Fruit fly (Drosophila melanogaster) whole organism, prepupa: ENCODE data around the gene Ns4.

Experiments used
- CG10631 ChIP-seq: fragments of 200-800 bp; sonication (Bioruptor generic); optimal IDR thresholded peaks from 2 replicates; lab custom pipeline; 2016; ENCODE audit warnings: missing biosample characterization, missing genetic modification characterization
- CG11902 ChIP-seq: fragments of 200-800 bp; sonication (Bioruptor generic); optimal IDR thresholded peaks from 3 replicates; lab custom pipeline; 2016; ENCODE audit warnings: missing biosample characterization, missing genetic modification characterization
- CG15336 ChIP-seq: fragments of 200-800 bp; sonication (Bioruptor generic); IDR thresholded peaks from 2 replicates; pipeline ENCODE4 v1.3.6; 2022; ENCODE audit warnings: missing biosample characterization, missing genetic modification characterization
- CG1621 ChIP-seq: fragments of 200-800 bp; sonication (Bioruptor generic); optimal IDR thresholded peaks from 3 replicates; lab custom pipeline; 2018; ENCODE audit warnings: missing biosample characterization, mild to moderate bottlenecking, missing genetic modification characterization
- CG16779 ChIP-seq: fragments of 200-800 bp; sonication (Bioruptor generic); optimal IDR thresholded peaks from 3 replicates; lab custom pipeline; 2017; ENCODE audit warnings: missing biosample characterization, mild to moderate bottlenecking, missing genetic modification characterization
- CG32006 ChIP-seq: fragments of 200-800 bp; sonication (Bioruptor generic); optimal IDR thresholded peaks from 3 replicates; lab custom pipeline; 2017; ENCODE audit warnings: missing biosample characterization, mild to moderate bottlenecking, missing genetic modification characterization
- CG34406 ChIP-seq: fragments of 200-800 bp; sonication (Bioruptor generic); optimal IDR thresholded peaks from 3 replicates; lab custom pipeline; 2016; ENCODE audit warnings: missing biosample characterization, missing genetic modification characterization
- CG3919 ChIP-seq: fragments of 200-800 bp; sonication (Bioruptor generic); optimal IDR thresholded peaks from 3 replicates; lab custom pipeline; 2016; ENCODE audit warnings: missing biosample characterization, missing genetic modification characterization
- CG4318 ChIP-seq: fragments of 200-800 bp; sonication (Bioruptor generic); optimal IDR thresholded peaks from 3 replicates; lab custom pipeline; 2017; ENCODE audit warnings: missing biosample characterization, mild to moderate bottlenecking, missing genetic modification characterization
- CG6163 ChIP-seq: fragments of 200-800 bp; sonication (Bioruptor generic); IDR thresholded peaks from 3 replicates; pipeline ENCODE4 v1.3.6; 2022; ENCODE audit warnings: missing biosample characterization, missing genetic modification characterization
- CG6276 ChIP-seq: fragments of 200-800 bp; sonication (Bioruptor generic); optimal IDR thresholded peaks from 2 replicates; lab custom pipeline; 2017; ENCODE audit warnings: missing biosample characterization, mild to moderate bottlenecking, missing genetic modification characterization
- CG6792 ChIP-seq: fragments of 200-800 bp; sonication (Bioruptor generic); optimal IDR thresholded peaks from 3 replicates; lab custom pipeline; 2016; ENCODE audit warnings: missing biosample characterization, missing genetic modification characterization
- CG6808 ChIP-seq: fragments of 200-800 bp; sonication (Bioruptor generic); optimal IDR thresholded peaks from 3 replicates; lab custom pipeline; 2017; ENCODE audit warnings: missing biosample characterization, missing genetic modification characterization, mild to moderate bottlenecking, moderate library complexity, missing genetic modification reagents
- CG6854 ChIP-seq: fragments of 200-800 bp; sonication (Bioruptor generic); optimal IDR thresholded peaks from 2 replicates; lab custom pipeline; 2017; ENCODE audit warnings: missing biosample characterization, mild to moderate bottlenecking, missing genetic modification characterization
- CG7368 ChIP-seq: fragments of 200-800 bp; sonication (Bioruptor generic); optimal IDR thresholded peaks from 3 replicates; lab custom pipeline; 2016; ENCODE audit warnings: missing biosample characterization, missing genetic modification characterization
- CG9139 ChIP-seq: fragments of 200-800 bp; sonication (Bioruptor generic); optimal IDR thresholded peaks from 3 replicates; lab custom pipeline; 2017; ENCODE audit warnings: missing biosample characterization, mild to moderate bottlenecking, missing genetic modification characterization
- Eip75B ChIP-seq: fragments of 200-800 bp; sonication (Bioruptor generic); optimal IDR thresholded peaks from 3 replicates; lab custom pipeline; 2016; ENCODE audit warnings: missing biosample characterization, missing genetic modification characterization
- Eip78C ChIP-seq: fragments of 200-800 bp; sonication (Bioruptor generic); peaks from one replicate; lab custom pipeline; 2016; ENCODE audit warnings: missing biosample characterization, missing genetic modification characterization
- Eip93F ChIP-seq: fragments of 200-800 bp; sonication (Bioruptor generic); optimal IDR thresholded peaks from 2 replicates; lab custom pipeline; 2016; ENCODE audit warnings: missing biosample characterization, mild to moderate bottlenecking, missing genetic modification characterization
- Ets96B ChIP-seq: fragments of 200-800 bp; optimal IDR thresholded peaks from 2 replicates; lab custom pipeline; 2019; ENCODE audit warnings: missing biosample characterization, mild to moderate bottlenecking, missing genetic modification characterization, moderate library complexity
- Hr38 ChIP-seq: sonication (Bioruptor generic); optimal IDR thresholded peaks from 2 replicates; lab custom pipeline; 2016; ENCODE audit warnings: missing biosample characterization, missing genetic modification characterization
- Hr39 ChIP-seq: fragments of 200-800 bp; sonication (Bioruptor generic); optimal IDR thresholded peaks from 2 replicates; lab custom pipeline; 2016; ENCODE audit warnings: missing biosample characterization, missing genetic modification characterization
- Hr4 ChIP-seq: fragments of 200-800 bp; sonication (Bioruptor generic); optimal IDR thresholded peaks from 3 replicates; lab custom pipeline; 2016; ENCODE audit warnings: missing biosample characterization, missing genetic modification characterization
- Lpt ChIP-seq: fragments of 200-800 bp; sonication (Bioruptor generic); optimal IDR thresholded peaks from 3 replicates; lab custom pipeline; 2016; ENCODE audit warnings: missing biosample characterization, missing genetic modification characterization
- Met ChIP-seq: fragments of 200-800 bp; sonication (Bioruptor generic); optimal IDR thresholded peaks from 3 replicates; lab custom pipeline; 2016; ENCODE audit warnings: missing biosample characterization, missing genetic modification characterization
- OdsH ChIP-seq: fragments of 200-800 bp; sonication (Bioruptor generic); optimal IDR thresholded peaks from 3 replicates; lab custom pipeline; 2016; ENCODE audit warnings: missing biosample characterization, missing genetic modification characterization
- Smox ChIP-seq: fragments of 200-800 bp; sonication (Bioruptor generic); optimal IDR thresholded peaks from 3 replicates; lab custom pipeline; 2016; ENCODE audit warnings: missing biosample characterization, missing genetic modification characterization
- Sox102F ChIP-seq: fragments of 200-800 bp; sonication (Bioruptor generic); optimal IDR thresholded peaks from 2 replicates; lab custom pipeline; 2016; ENCODE audit warnings: missing biosample characterization, mild to moderate bottlenecking, missing genetic modification characterization
- Sox14 ChIP-seq: fragments of 200-800 bp; sonication (Bioruptor generic); optimal IDR thresholded peaks from 3 replicates; lab custom pipeline; 2016; ENCODE audit warnings: missing biosample characterization, missing genetic modification characterization
- Sox15 ChIP-seq: fragments of 200-800 bp; sonication (Bioruptor generic); optimal IDR thresholded peaks from 3 replicates; lab custom pipeline; 2016; ENCODE audit warnings: missing biosample characterization, missing genetic modification characterization
- achi ChIP-seq: fragments of 200-800 bp; sonication (Bioruptor generic); optimal IDR thresholded peaks from 3 replicates; lab custom pipeline; 2016; ENCODE audit warnings: missing biosample characterization, missing genetic modification characterization
- acj6 ChIP-seq: fragments of 200-800 bp; sonication (Bioruptor generic); optimal IDR thresholded peaks from 3 replicates; lab custom pipeline; 2016; ENCODE audit warnings: missing biosample characterization, missing genetic modification characterization
- cyc ChIP-seq: fragments of 200-800 bp; sonication (Bioruptor generic); optimal IDR thresholded peaks from 3 replicates; lab custom pipeline; 2016; ENCODE audit warnings: missing biosample characterization, missing genetic modification characterization
- dsx ChIP-seq: fragments of 200-800 bp; optimal IDR thresholded peaks from 3 replicates; lab custom pipeline; 2019; ENCODE audit warnings: missing biosample characterization, mild to moderate bottlenecking, missing genetic modification characterization, moderate library complexity; ENCODE audit not compliant: poor library complexity, severe bottlenecking
- fd85E ChIP-seq: fragments of 200-800 bp; sonication (Bioruptor generic); optimal IDR thresholded peaks from 3 replicates; lab custom pipeline; 2016; ENCODE audit warnings: missing biosample characterization, missing genetic modification characterization
- net ChIP-seq: fragments of 200-800 bp; sonication (Bioruptor generic); optimal IDR thresholded peaks from 3 replicates; lab custom pipeline; 2016; ENCODE audit warnings: missing biosample characterization, missing genetic modification characterization
- pdm3 ChIP-seq: fragments of 200-800 bp; sonication (Bioruptor generic); optimal IDR thresholded peaks from 3 replicates; lab custom pipeline; 2016; ENCODE audit warnings: missing biosample characterization, missing genetic modification characterization
- salr ChIP-seq, 2 experiments: fragments of 200-800 bp; sonication (Bioruptor generic); optimal IDR thresholded peaks; 3 replicates each; lab custom pipeline; 2016 to 2018; ENCODE audit warnings: missing biosample characterization in 2 of 2, missing genetic modification characterization in 2 of 2, mild to moderate bottlenecking in 1 of 2
- spab ChIP-seq: fragments of 200-800 bp; sonication (Bioruptor generic); optimal IDR thresholded peaks from 2 replicates; lab custom pipeline; 2017; ENCODE audit warnings: missing biosample characterization, mild to moderate bottlenecking, missing genetic modification characterization, missing genetic modification reagents
- ss ChIP-seq, 2 experiments: fragments of 200-800 bp; sonication (Bioruptor generic); optimal IDR thresholded peaks; 2 replicates in 1 of 2; 3 replicates in 1 of 2; lab custom pipeline; 2017 to 2018; ENCODE audit warnings: mild to moderate bottlenecking in 2 of 2, missing biosample characterization in 2 of 2, missing genetic modification characterization in 2 of 2, moderate library complexity in 1 of 2
- svp ChIP-seq: fragments of 200-800 bp; sonication (Bioruptor generic); peaks from one replicate; lab custom pipeline; 2016; ENCODE audit warnings: missing biosample characterization, missing genetic modification characterization
- topi ChIP-seq: fragments of 200-800 bp; sonication (Bioruptor generic); optimal IDR thresholded peaks from 3 replicates; lab custom pipeline; 2016; ENCODE audit warnings: missing biosample characterization, missing genetic modification characterization
- vri ChIP-seq: fragments of 200-800 bp; sonication (Bioruptor generic); optimal IDR thresholded peaks from 3 replicates; lab custom pipeline; 2016; ENCODE audit warnings: missing biosample characterization, mild to moderate bottlenecking, missing genetic modification characterization

The Ns4 gene

dm6 chr2L:20797515-20797847, 45.2 kb downstream of the Ns4 start, which contains the start of gene CG9328 (continued):
- TF ChIP-seq ss (GFP tag; optimal IDR thresholded peaks at IDR 0.05; lab: Kevin White, UChicago) (peak in 1 of 2 experiments; percentile 30), CG6808 (GFP tag; lab: Kevin White, UChicago) (no peak), CG10631 (GFP tag; lab: Kevin White, UChicago) (peak; percentile 50)

DNA sequence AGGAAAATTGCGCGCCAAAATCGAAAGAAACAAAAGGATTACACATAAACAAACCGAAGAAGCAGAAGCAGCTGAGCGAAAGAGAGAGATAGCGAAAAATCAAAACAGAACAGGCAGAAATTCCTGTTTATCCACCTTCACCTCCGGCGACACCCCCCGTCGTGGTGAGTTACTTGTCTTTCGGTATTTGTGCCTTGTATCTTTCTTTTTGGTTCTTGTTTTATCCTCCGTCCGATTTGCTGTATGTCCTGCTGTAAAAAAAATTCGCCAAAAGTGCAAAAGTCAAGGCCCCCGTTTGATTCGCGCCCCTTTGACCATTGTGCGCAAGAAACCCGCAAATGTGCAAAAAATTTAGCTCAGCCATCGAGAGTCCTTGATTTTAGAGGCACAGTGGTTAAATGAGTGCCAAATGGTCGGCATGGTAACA, 46.1 kb downstream of the Ns4 start:
- TF ChIP-seq CG6854 (GFP tag; lab: Kevin White, UChicago) = peak; percentile 39
- peak; percentile 25; the same call in 1 of the 2 replicates for TF ChIP-seq CG15336 (GFP tag; lab: Robert Waterston, UW)
- no peak for TF ChIP-seq CG10631 (GFP tag; lab: Kevin White, UChicago)
- TF ChIP-seq ss (GFP tag; optimal IDR thresholded peaks at IDR 0.05; lab: Kevin White, UChicago) = peak; percentile 48 to 62
- no peak for TF ChIP-seq Ets96B (tag; lab: Kevin White, UChicago)
- TF ChIP-seq Sox14 (GFP tag; lab: Kevin White, UChicago) = no peak
- peak; percentile 48 for TF ChIP-seq CG1621
- TF ChIP-seq spab = no peak
- TF ChIP-seq vri (GFP tag; lab: Kevin White, UChicago) = peak; percentile 22
- peak; percentile 55 for TF ChIP-seq svp (GFP tag; lab: Kevin White, UChicago)
- peak; percentile 2 for TF ChIP-seq pdm3
- TF ChIP-seq dsx (GFP tag; lab: Kevin White, UChicago) = peak; percentile 4
- peak; percentile 64; the same call in 2 of the 3 replicates for TF ChIP-seq CG6163
- no peak for TF ChIP-seq cyc (GFP tag; lab: Kevin White, UChicago)
- no peak for TF ChIP-seq CG32006 (GFP tag; lab: Kevin White, UChicago)
- TF ChIP-seq CG6808 (GFP tag; lab: Kevin White, UChicago) = no peak
- TF ChIP-seq Hr38 (GFP tag; lab: Kevin White, UChicago) = no peak
- peak; percentile 23 for TF ChIP-seq Eip78C
- TF ChIP-seq net (GFP tag; lab: Kevin White, UChicago) = peak; percentile 23
- TF ChIP-seq fd85E (GFP tag; lab: Kevin White, UChicago) = no peak
- TF ChIP-seq Sox102F (GFP tag; lab: Kevin White, UChicago) = peak; percentile 22
- TF ChIP-seq CG11902 (GFP tag; lab: Kevin White, UChicago) = no peak
- peak; percentile 53 for TF ChIP-seq CG9139 (GFP tag; lab: Kevin White, UChicago)
- peak; percentile 12 for TF ChIP-seq CG6276
- peak; percentile 4 for TF ChIP-seq Lpt (GFP tag; lab: Kevin White, UChicago)
- no peak for TF ChIP-seq CG34406 (GFP tag; lab: Kevin White, UChicago)
- TF ChIP-seq CG16779 (tag; lab: Kevin White, UChicago) = no peak
- TF ChIP-seq Met = no peak
- TF ChIP-seq, all 60 proteins: peak for 15

- peak; percentile 95 for TF ChIP-seq Eip93F
- peak; percentile 90 for TF ChIP-seq CG11902 (GFP tag; lab: Kevin White, UChicago)
- peak; percentile 97 for TF ChIP-seq CG6808 (GFP tag; lab: Kevin White, UChicago)
- peak; percentile 91 for TF ChIP-seq Sox15 (GFP tag; lab: Kevin White, UChicago)
- peak; percentile 94 for TF ChIP-seq OdsH (GFP tag; lab: Kevin White, UChicago)
- TF ChIP-seq CG6792 (GFP tag; lab: Kevin White, UChicago) = peak; percentile 95
- TF ChIP-seq topi (GFP tag; lab: Kevin White, UChicago) = peak; percentile 97
- peak; percentile 97 for TF ChIP-seq CG3919 (GFP tag; lab: Kevin White, UChicago)
- peak; percentile 96 for TF ChIP-seq CG6163
- peak; percentile 65 for TF ChIP-seq CG15336 (GFP tag; lab: Robert Waterston, UW)
- peak; percentile 77 for TF ChIP-seq CG16779 (tag; lab: Kevin White, UChicago)
- TF ChIP-seq acj6 (GFP tag; lab: Kevin White, UChicago) = peak; percentile 96
- peak; percentile 97 for TF ChIP-seq vri (GFP tag; lab: Kevin White, UChicago)
- TF ChIP-seq Hr39 (GFP tag; lab: Kevin White, UChicago) = peak; percentile 98
- peak; percentile 79 for TF ChIP-seq fd85E (GFP tag; lab: Kevin White, UChicago)
- peak; percentile 97 for TF ChIP-seq Eip75B (GFP tag; lab: Kevin White, UChicago)
- peak; percentile 98 for TF ChIP-seq cyc (GFP tag; lab: Kevin White, UChicago)
- peak; percentile 93 for TF ChIP-seq achi (GFP tag; lab: Kevin White, UChicago)
- peak; percentile 50 for TF ChIP-seq CG4318 (GFP tag; lab: Kevin White, UChicago)
- peak; percentile 99 for TF ChIP-seq Eip78C
- TF ChIP-seq Hr38 (GFP tag; lab: Kevin White, UChicago) = no peak
- peak; percentile 93 for TF ChIP-seq CG7368 (GFP tag; lab: Kevin White, UChicago)
- TF ChIP-seq net (GFP tag; lab: Kevin White, UChicago) = peak; percentile 93
- peak; percentile 82 to 97 for TF ChIP-seq salr (GFP tag; optimal IDR thresholded peaks at IDR 0.05; lab: Kevin White, UChicago)
- peak; percentile 97 for TF ChIP-seq Smox (GFP tag; lab: Kevin White, UChicago)
- TF ChIP-seq spab = peak; percentile 98
- TF ChIP-seq CG6854 (GFP tag; lab: Kevin White, UChicago) = peak; percentile 91
- peak; percentile 81 for TF ChIP-seq Hr4 (GFP tag; lab: Kevin White, UChicago)
- peak; percentile 96 to 98 for TF ChIP-seq ss (GFP tag; optimal IDR thresholded peaks at IDR 0.05; lab: Kevin White, UChicago)
Observed at dm6 chr2L:20799991-20800897, 48.0 kb downstream of the Ns4 start.
